Worm (Caenorhabditis elegans): Measurements from ENCODE around the gene sdz-24.

DNA sequence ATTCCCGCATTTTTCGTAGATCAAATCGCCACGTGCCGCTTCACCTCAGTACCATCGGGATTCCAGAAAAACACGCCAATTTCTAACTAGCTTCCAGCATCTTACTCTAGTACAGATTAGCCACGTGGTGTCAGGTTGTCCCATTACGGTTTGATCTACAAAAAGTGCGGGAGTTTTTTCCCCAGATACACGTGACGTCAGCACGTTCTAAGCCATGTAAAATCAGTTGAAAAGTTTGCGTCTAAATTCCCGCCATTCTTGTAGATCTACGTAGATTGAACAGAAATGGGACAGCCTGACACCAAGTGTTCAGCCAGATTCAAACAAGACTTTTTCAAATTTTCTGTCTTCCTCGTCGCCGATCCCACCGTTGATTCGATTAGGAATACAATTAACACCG lies 20.1 kb downstream of the sdz-24 start, which contains the start of gene T02H6.9:
- TF ChIP-seq unc-62 (GFP tag; optimal IDR thresholded peaks at IDR 0.05): no peak
- no peak for TF ChIP-seq nhr-10 (tag; optimal IDR thresholded peaks at IDR 0.05)
- TF ChIP-seq Y55F3AM.14 (GFP tag; optimal IDR thresholded peaks at IDR 0.05): no peak
- TF ChIP-seq ztf-11 (tag; optimal IDR thresholded peaks at IDR 0.05): no peak
- no peak for TF ChIP-seq aly-2 (tag; optimal IDR thresholded peaks at IDR 0.05)
- no peak for TF ChIP-seq ama-1 (optimal IDR thresholded peaks at IDR 0.05)
- no peak for TF ChIP-seq nhr-77 (tag; optimal IDR thresholded peaks at IDR 0.05)
- no peak for TF ChIP-seq sem-4 (tag; optimal IDR thresholded peaks at IDR 0.05)
- TF ChIP-seq nhr-11 (tag; optimal IDR thresholded peaks at IDR 0.05): no peak

Measured in whole organism, L2 larva.